Fruit fly (Drosophila melanogaster): Measurements from ENCODE around the gene Ncc69.
A peak's percentile ranks its signal among the peaks of the same experiment; 100 is the strongest.

The Ncc69 gene

dm6 chr3L:12406999-12407632, 15.9 kb upstream of the Ncc69 start (continued):
- TF ChIP-seq CG12769 (tag; optimal IDR thresholded peaks at IDR 0.05) (peak; percentile 96), CG12071 (GFP tag; optimal IDR thresholded peaks at IDR 0.05) (peak; percentile 96), CG3065 (GFP tag; optimal IDR thresholded peaks at IDR 0.05) (peak; percentile 78), crp (GFP tag; optimal IDR thresholded peaks at IDR 0.05) (peak in 1 of 2 experiments; percentile 52), abd-A (tag; optimal IDR thresholded peaks at IDR 0.05) (peak; percentile 94), da (GFP tag; optimal IDR thresholded peaks at IDR 0.05) (peak; percentile 71), CG14667 (GFP tag; IDR thresholded peaks at IDR 0.05) (peak; percentile 54; the same call in 1 of the 2 replicates), CG2678 (tag; optimal IDR thresholded peaks at IDR 0.05) (peak; percentile 93), btn (GFP tag; optimal IDR thresholded peaks at IDR 0.05) (peak; percentile 79), az2 (GFP tag; optimal IDR thresholded peaks at IDR 0.05) (peak; percentile 39), CG9932 (GFP tag; IDR thresholded peaks at IDR 0.05) (peak; percentile 89), CG8281 (tag; optimal IDR thresholded peaks at IDR 0.05) (peak; percentile 76), CG2875 (GFP tag; optimal IDR thresholded peaks at IDR 0.05) (peak; percentile 89), NC2α (GFP tag; optimal IDR thresholded peaks at IDR 0.05) (peak; percentile 89), mirr (GFP tag; optimal IDR thresholded peaks at IDR 0.05) (peak; percentile 98), CG17568 (GFP tag; optimal IDR thresholded peaks at IDR 0.05) (peak; percentile 93), CG15601 (tag; optimal IDR thresholded peaks at IDR 0.05) (peak; percentile 85), CG2116 (GFP tag; optimal IDR thresholded peaks at IDR 0.05) (peak; percentile 76), Optix (GFP tag; IDR thresholded peaks at IDR 0.05) (peak; percentile 79), Bteb2 (GFP tag; optimal IDR thresholded peaks at IDR 0.05) (peak; percentile 90), Rfx (GFP tag; IDR thresholded peaks at IDR 0.05) (peak; percentile 92), lola (GFP tag; optimal IDR thresholded peaks at IDR 0.05) (no peak), BtbVII (GFP tag; optimal IDR thresholded peaks at IDR 0.05) (peak; percentile 96), zen (tag; optimal IDR thresholded peaks at IDR 0.05) (no peak), CG31365 (tag; optimal IDR thresholded peaks at IDR 0.05) (peak; percentile 88), emc (GFP tag; optimal IDR thresholded peaks at IDR 0.05) (peak; percentile 84), jigr1 (GFP tag; IDR thresholded peaks at IDR 0.05) (no peak), gro (GFP tag; optimal IDR thresholded peaks at IDR 0.05) (peak; percentile 96), CG6791 (GFP tag; IDR thresholded peaks at IDR 0.05; ENCODE audit: partially characterized antibody) (no peak), sc (optimal IDR thresholded peaks at IDR 0.05) (no peak), sc (GFP tag; optimal IDR thresholded peaks at IDR 0.05) (peak; percentile 61), CG10267 (tag; optimal IDR thresholded peaks at IDR 0.05) (no peak), CG11456 (GFP tag; IDR thresholded peaks at IDR 0.05) (peak; percentile 91), chif (GFP tag; optimal IDR thresholded peaks at IDR 0.05) (peak; percentile 71 to 85), CG7556 (GFP tag; optimal IDR thresholded peaks at IDR 0.05) (peak; percentile 88), Hr3 (GFP tag; optimal IDR thresholded peaks at IDR 0.05) (peak; percentile 62), Dip2 (GFP tag; IDR thresholded peaks at IDR 0.05) (no peak), CG2120 (GFP tag; optimal IDR thresholded peaks at IDR 0.05) (peak; percentile 92), CG18476 (GFP tag; optimal IDR thresholded peaks at IDR 0.05) (peak; percentile 72), bigmax (GFP tag; optimal IDR thresholded peaks at IDR 0.05) (peak; percentile 72), CG10209 (GFP tag; optimal IDR thresholded peaks at IDR 0.05) (peak; percentile 94), pum (GFP tag; optimal IDR thresholded peaks at IDR 0.05) (peak; percentile 55), B-H2 (GFP tag; optimal IDR thresholded peaks at IDR 0.05) (peak; percentile 96), Gsc (GFP tag; IDR thresholded peaks at IDR 0.05) (no peak), pita (GFP tag; optimal IDR thresholded peaks at IDR 0.05) (no peak), dimm (GFP tag; IDR thresholded peaks at IDR 0.05) (peak; percentile 79), Bgb (GFP tag; IDR thresholded peaks at IDR 0.05; ENCODE audit: partially characterized antibody) (no peak), Ravus (GFP tag; IDR thresholded peaks at IDR 0.05) (peak; percentile 72), z (GFP tag; IDR thresholded peaks at IDR 0.05) (peak; percentile 80), sens-2 (GFP tag; IDR thresholded peaks at IDR 0.05) (peak; percentile 78)

Data from whole organism, embryonic.